Worm (Caenorhabditis elegans): ENCODE results near the gene C02H6.1.

The C02H6.1 gene

ce11 chrV:7415780-7416428 lies 26.2 kb upstream of the C02H6.1 start, which contains the start of gene F18E3.13 (continued):
- TF ChIP-seq ztf-11 (tag; optimal IDR thresholded peaks at IDR 0.05) (no peak), ztf-7 (tag; optimal IDR thresholded peaks at IDR 0.05) (no peak), pha-4 (GFP tag; IDR thresholded peaks at IDR 0.05) (no peak), pha-4 (tag; optimal IDR thresholded peaks at IDR 0.05) (no peak), hmg-1.1 (GFP tag; IDR thresholded peaks at IDR 0.05) (no peak), Y48G9A.11 (GFP tag; IDR thresholded peaks at IDR 0.05) (no peak), nhr-111 (GFP tag; optimal IDR thresholded peaks at IDR 0.05) (no peak), F10B5.3 (tag; optimal IDR thresholded peaks at IDR 0.05) (no peak), spr-1 (tag; optimal IDR thresholded peaks at IDR 0.05) (no peak), mxl-2 (GFP tag; conservative IDR thresholded peaks at IDR 0.05) (0 out of 2 replicates have a peak, but pooled peaks have one; percentile 22), nhr-10 (tag; optimal IDR thresholded peaks at IDR 0.05) (no peak), lin-39 (tag; optimal IDR thresholded peaks at IDR 0.05) (no peak), lir-3 (tag; optimal IDR thresholded peaks at IDR 0.05) (no peak), aly-2 (tag; optimal IDR thresholded peaks at IDR 0.05) (no peak), daf-19 (GFP tag; conservative IDR thresholded peaks at IDR 0.05) (no peak), nhr-28 (tag; optimal IDR thresholded peaks at IDR 0.05) (peak; percentile 84), zip-2 (tag; optimal IDR thresholded peaks at IDR 0.05) (no peak), php-3 (GFP tag; IDR thresholded peaks at IDR 0.05) (no peak), ZK546.5 (tag; optimal IDR thresholded peaks at IDR 0.05) (no peak), pqm-1 (tag; optimal IDR thresholded peaks at IDR 0.05) (no peak), hlh-11 (tag; optimal IDR thresholded peaks at IDR 0.05) (peak; percentile 84), zfp-2 (tag; optimal IDR thresholded peaks at IDR 0.05) (no peak), mdl-1 (tag; optimal IDR thresholded peaks at IDR 0.05) (peak; percentile 56 to 88), ceh-44 (GFP tag; IDR thresholded peaks at IDR 0.05) (no peak), zfp-3 (GFP tag; conservative IDR thresholded peaks at IDR 0.05) (no peak), set-16 (GFP tag; IDR thresholded peaks at IDR 0.05) (no peak), ceh-82 (tag; optimal IDR thresholded peaks at IDR 0.05) (no peak), lin-1 (GFP tag; IDR thresholded peaks at IDR 0.05) (no peak; the same call in 1 of the 2 replicates), lin-15B (tag; optimal IDR thresholded peaks at IDR 0.05) (no peak), ceh-20 (GFP tag; IDR thresholded peaks at IDR 0.05) (no peak; the same call in 1 of the 2 replicates), nhr-76 (tag; optimal IDR thresholded peaks at IDR 0.05) (no peak), nhr-102 (tag; optimal IDR thresholded peaks at IDR 0.05) (no peak), fos-1 (tag; optimal IDR thresholded peaks at IDR 0.05) (no peak), daf-12 (tag; optimal IDR thresholded peaks at IDR 0.05) (no peak), jun-1 (tag; optimal IDR thresholded peaks at IDR 0.05) (no peak), nhr-41 (GFP tag; IDR thresholded peaks at IDR 0.05) (no peak), cey-2 (tag; optimal IDR thresholded peaks at IDR 0.05; ENCODE audit: borderline replicate concordance, insufficient read depth) (peak; percentile 50), dmd-6 (GFP tag; IDR thresholded peaks at IDR 0.05) (peak; percentile 64), mdt-29 (GFP tag; IDR thresholded peaks at IDR 0.05) (no peak), F44E2.7 (GFP tag; IDR thresholded peaks at IDR 0.05) (no peak), aha-1 (tag) (peak; percentile 67), tra-1 (GFP tag; IDR thresholded peaks at IDR 0.05) (no peak), T20F7.1 (GFP tag; optimal IDR thresholded peaks at IDR 0.05) (no peak), R02D3.7 (tag; optimal IDR thresholded peaks at IDR 0.05) (no peak), nhr-25 (tag; optimal IDR thresholded peaks at IDR 0.05; ENCODE audit: borderline replicate concordance, insufficient read depth) (peak; percentile 58), lin-13 (GFP tag; optimal IDR thresholded peaks at IDR 0.05) (no peak), mep-1 (tag; optimal IDR thresholded peaks at IDR 0.05) (peak; percentile 54), gei-8 (GFP tag; optimal IDR thresholded peaks at IDR 0.05) (peak; percentile 37), T26A8.4 (GFP tag; IDR thresholded peaks at IDR 0.05) (peak; percentile 45; the same call in 1 of the 2 replicates), mes-2 (tag; optimal IDR thresholded peaks at IDR 0.05; ENCODE audit: poor library complexity, severe bottlenecking) (no peak), duxl-1 (tag; optimal IDR thresholded peaks at IDR 0.05; ENCODE audit: poor library complexity) (peak; percentile 36)

Measured in whole organism, L4 larva.